Worm (Caenorhabditis elegans): ENCODE data around the gene K07C5.2.

The K07C5.2 gene

DNA sequence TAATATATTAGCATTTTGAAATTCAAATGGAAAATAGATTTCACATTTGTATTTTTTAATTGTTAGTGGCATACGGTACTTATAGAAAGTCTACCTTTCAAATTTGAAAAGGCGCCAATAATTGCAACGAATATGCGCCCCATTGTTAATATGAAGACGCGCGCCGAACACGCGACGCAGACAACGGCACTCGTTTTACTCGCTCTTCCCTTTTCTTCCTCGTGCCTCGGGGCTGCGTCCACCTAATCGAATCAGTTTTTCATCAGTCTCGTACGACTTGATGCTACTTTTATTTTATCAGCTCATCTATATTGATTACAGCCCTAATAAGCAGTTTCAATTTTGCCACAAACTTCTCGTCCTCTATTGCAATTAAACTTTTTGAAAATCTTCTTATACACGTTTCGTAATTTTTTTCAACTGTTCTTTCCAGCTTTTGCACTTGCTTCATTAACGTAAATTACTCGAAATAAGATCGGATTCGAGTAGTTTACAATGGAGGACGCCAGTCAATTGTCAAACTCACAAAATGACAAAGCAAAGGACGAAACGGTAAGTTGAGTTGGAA is 22.6 kb downstream of the K07C5.2 start, which contains the start of gene cash-1:
Gene cash-1 (plus strand): TSS at position 432 of the 568 bp plus-strand sequence.
- TF ChIP-seq aly-2 (tag; optimal IDR thresholded peaks at IDR 0.05) = no peak
- no peak for TF ChIP-seq elt-3 (tag; optimal IDR thresholded peaks at IDR 0.05)
- no peak for TF ChIP-seq unc-62 (GFP tag; optimal IDR thresholded peaks at IDR 0.05)
- peak; percentile 66 for TF ChIP-seq nhr-23 (tag; optimal IDR thresholded peaks at IDR 0.05)
- TF ChIP-seq snpc-4 (tag; optimal IDR thresholded peaks at IDR 0.05) = peak; percentile 66
- no peak for TF ChIP-seq daf-12 (tag; optimal IDR thresholded peaks at IDR 0.05)
- peak; percentile 75 for TF ChIP-seq nhr-25 (tag; optimal IDR thresholded peaks at IDR 0.05)
- TF ChIP-seq pha-4 (tag; optimal IDR thresholded peaks at IDR 0.05) = peak; percentile 87
- TF ChIP-seq lsy-12 (tag; optimal IDR thresholded peaks at IDR 0.05) = no peak
- TF ChIP-seq sea-2 (GFP tag; optimal IDR thresholded peaks at IDR 0.05) = no peak
- TF ChIP-seq lin-39 (tag; optimal IDR thresholded peaks at IDR 0.05) = peak; percentile 80
- no peak for TF ChIP-seq ceh-9 (tag; optimal IDR thresholded peaks at IDR 0.05)
- TF ChIP-seq zag-1 (tag; optimal IDR thresholded peaks at IDR 0.05) = no peak
- TF ChIP-seq nhr-77 (tag; optimal IDR thresholded peaks at IDR 0.05) = no peak
- peak; percentile 74 for TF ChIP-seq nfya-1 (tag; optimal IDR thresholded peaks at IDR 0.05; ENCODE audit: insufficient read depth)
- TF ChIP-seq nhr-43 (tag; optimal IDR thresholded peaks at IDR 0.05; ENCODE audit: poor library complexity, severe bottlenecking) = no peak
- no peak for TF ChIP-seq ztf-4 (tag; optimal IDR thresholded peaks at IDR 0.05)
- TF ChIP-seq ceh-28 (tag; optimal IDR thresholded peaks at IDR 0.05) = peak; percentile 9
- TF ChIP-seq ZK546.5 (tag; optimal IDR thresholded peaks at IDR 0.05) = no peak
- peak; percentile 38 for TF ChIP-seq skn-1 (tag; optimal IDR thresholded peaks at IDR 0.05)
- TF ChIP-seq jun-1 (tag; optimal IDR thresholded peaks at IDR 0.05) = no peak
- no peak for TF ChIP-seq ceh-16 (tag; optimal IDR thresholded peaks at IDR 0.05)
- TF ChIP-seq nhr-28 (tag; optimal IDR thresholded peaks at IDR 0.05) = no peak
- TF ChIP-seq pqm-1 (tag; optimal IDR thresholded peaks at IDR 0.05) = peak; percentile 60
- TF ChIP-seq mdl-1 (tag; optimal IDR thresholded peaks at IDR 0.05) = no peak
- peak; percentile 93 for TF ChIP-seq lin-15B (tag; optimal IDR thresholded peaks at IDR 0.05)
- no peak for TF ChIP-seq ztf-11 (tag; optimal IDR thresholded peaks at IDR 0.05)
- peak; percentile 77 for TF ChIP-seq elt-2 (tag; optimal IDR thresholded peaks at IDR 0.05)
- TF ChIP-seq mml-1 (tag; optimal IDR thresholded peaks at IDR 0.05) = no peak

ce11 chrV:10363834-10364233 is 24.5 kb downstream of the K07C5.2 start:
- TF ChIP-seq zag-1 (tag; optimal IDR thresholded peaks at IDR 0.05) (no peak), ceh-28 (tag; optimal IDR thresholded peaks at IDR 0.05) (no peak), nhr-43 (tag; optimal IDR thresholded peaks at IDR 0.05; ENCODE audit: poor library complexity, severe bottlenecking) (no peak), elt-1 (tag; optimal IDR thresholded peaks at IDR 0.05) (no peak)

ce11 chrV:10368256-10368655 is 29.0 kb downstream of the K07C5.2 start, which contains the start of gene sri-20:
Gene sri-20 (plus strand): TSS chrV:10368556.
- TF ChIP-seq elt-2 (tag; optimal IDR thresholded peaks at IDR 0.05) (no peak), egl-5 (tag; optimal IDR thresholded peaks at IDR 0.05) (no peak), nfya-1 (tag; optimal IDR thresholded peaks at IDR 0.05; ENCODE audit: insufficient read depth) (no peak), ztf-11 (tag; optimal IDR thresholded peaks at IDR 0.05) (no peak), ceh-28 (tag; optimal IDR thresholded peaks at IDR 0.05) (no peak), lin-39 (tag; optimal IDR thresholded peaks at IDR 0.05) (no peak), nhr-43 (tag; optimal IDR thresholded peaks at IDR 0.05; ENCODE audit: poor library complexity, severe bottlenecking) (no peak), ZK546.5 (tag; optimal IDR thresholded peaks at IDR 0.05) (no peak), nhr-11 (tag; optimal IDR thresholded peaks at IDR 0.05) (no peak), nhr-237 (tag; optimal IDR thresholded peaks at IDR 0.05) (no peak), snpc-4 (tag; optimal IDR thresholded peaks at IDR 0.05) (no peak), nhr-67 (tag; optimal IDR thresholded peaks at IDR 0.05) (no peak), nhr-76 (tag; optimal IDR thresholded peaks at IDR 0.05) (no peak), mml-1 (tag; optimal IDR thresholded peaks at IDR 0.05) (no peak), R02D3.7 (tag; optimal IDR thresholded peaks at IDR 0.05) (no peak), mdl-1 (tag; optimal IDR thresholded peaks at IDR 0.05) (no peak), ceh-82 (tag; optimal IDR thresholded peaks at IDR 0.05) (no peak)

ce11 chrV:10371177-10371576 is 31.9 kb downstream of the K07C5.2 start:
- TF ChIP-seq pqm-1 (tag; optimal IDR thresholded peaks at IDR 0.05) (peak; percentile 40), jun-1 (tag; optimal IDR thresholded peaks at IDR 0.05) (peak; percentile 45), skn-1 (tag; optimal IDR thresholded peaks at IDR 0.05) (no peak), elt-2 (tag; optimal IDR thresholded peaks at IDR 0.05) (peak; percentile 84)
